Worm (Caenorhabditis elegans) whole organism, L1 larva: ENCODE data around the gene C04E6.5.

ENCODE experiments used
- alr-1 ChIP-seq: fragments of 200-800 bp; sonication (Bioruptor generic); optimal IDR thresholded peaks from 2 replicates; lab custom pipeline; 2018; ENCODE audit warnings: borderline replicate concordance, mild to moderate bottlenecking, missing genetic modification characterization, missing compliant biosample characterization
- lir-3 ChIP-seq: sonication (generic microtip); optimal IDR thresholded peaks from 2 replicates; lab custom pipeline; 2016; ENCODE audit warnings: mild to moderate bottlenecking, missing genetic modification characterization, moderate library complexity, missing compliant biosample characterization; ENCODE audit not compliant: poor library complexity

DNA sequence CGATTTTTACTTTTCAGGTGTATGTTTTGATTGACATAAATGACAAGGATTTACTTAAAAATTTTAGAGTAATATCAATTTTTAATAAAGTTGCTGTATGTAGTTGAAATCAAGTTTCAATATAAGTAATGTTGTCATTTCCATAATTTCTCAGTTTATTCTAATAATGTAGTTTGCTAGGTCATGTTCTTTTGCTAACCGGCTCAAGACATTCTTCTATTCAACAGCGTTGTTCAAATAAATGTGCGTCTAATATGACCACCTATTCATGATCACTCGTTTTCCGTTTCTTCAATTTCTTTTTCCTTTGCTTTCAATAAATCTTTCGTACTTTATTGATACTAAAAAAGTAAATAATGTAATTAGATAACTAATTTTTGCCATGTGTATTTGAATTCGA lies 21.9 kb upstream of the C04E6.5 start, which contains the start of gene C02G6.3:
- TF ChIP-seq alr-1 (tag; lab: Kevin White, UChicago) (no peak), lir-3 (tag; lab: Kevin White, UChicago) (no peak)
